Worm (Caenorhabditis elegans) whole organism, L4/young adult: Measurements from ENCODE around the gene B0513.4.

Experiments used
- dao-5 ChIP-seq: sonication (generic microtip); optimal IDR thresholded peaks from 2 replicates; lab custom pipeline; 2016; ENCODE audit warnings: missing genotype, missing genetic modification characterization, moderate library complexity, missing compliant biosample characterization
- him-1 ChIP-seq: sonication (generic microtip); optimal IDR thresholded peaks from 2 replicates; lab custom pipeline; 2016; ENCODE audit warnings: missing genotype, missing genetic modification reagents, missing genetic modification characterization, missing compliant biosample characterization

DNA sequence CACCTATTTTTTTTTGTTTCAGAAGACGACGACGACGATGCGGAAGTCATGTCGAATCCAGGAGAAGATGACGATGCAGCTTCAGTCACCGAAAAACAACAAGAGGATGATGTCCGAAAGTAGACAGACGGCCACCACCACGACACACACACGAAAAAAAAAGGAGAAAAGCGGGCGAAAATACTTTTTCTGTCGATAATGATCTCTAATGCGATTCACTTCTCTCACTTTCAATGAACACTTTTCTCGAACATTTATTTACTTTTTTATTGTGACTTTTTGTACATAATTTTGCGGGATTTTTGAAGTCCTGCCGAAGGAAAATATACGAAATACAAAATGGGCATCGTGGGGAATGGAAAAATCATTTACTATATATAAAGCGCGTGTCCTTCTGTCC, 4.0 kb downstream of the B0513.4 start:
- TF ChIP-seq dao-5 (tag; lab: Kevin White, UChicago) (no peak), him-1 (tag; lab: Kevin White, UChicago) (no peak)
